Worm (Caenorhabditis elegans): ENCODE data around the gene F09C6.15.

DNA sequence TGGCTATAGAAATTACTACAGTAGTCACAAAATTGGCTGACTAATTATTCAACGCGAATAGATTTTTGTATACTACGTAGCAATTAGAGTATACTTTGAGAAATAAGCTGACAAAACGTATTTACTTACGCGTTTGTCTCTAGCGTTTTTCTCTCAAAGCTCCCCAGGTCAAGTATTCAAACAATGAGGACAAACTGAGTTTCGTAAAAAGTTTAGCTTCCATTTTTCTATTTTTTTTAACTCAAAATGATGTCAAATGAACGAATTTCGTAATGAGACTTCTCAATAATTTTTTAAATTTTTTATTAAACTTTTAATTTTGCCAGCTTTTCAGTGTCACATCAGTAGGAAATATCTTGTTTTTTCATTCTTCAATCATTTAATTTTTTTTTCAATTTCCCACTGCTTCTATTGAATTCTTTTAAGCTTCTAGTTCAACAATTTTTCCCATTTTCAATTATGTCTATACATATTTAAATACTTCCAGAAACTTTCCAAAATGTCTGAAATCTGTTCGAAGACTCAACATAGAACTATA is 4.7 kb upstream of the F09C6.15 start, which contains the start of the genes ifas-2 and fbxa-44:
- no peak for TF ChIP-seq sox-4 (tag; optimal IDR thresholded peaks at IDR 0.05)
- no peak for TF ChIP-seq ama-1 (optimal IDR thresholded peaks at IDR 0.05)
- TF ChIP-seq ztf-11 (tag; optimal IDR thresholded peaks at IDR 0.05), result no peak
- no peak for TF ChIP-seq elt-2 (tag; optimal IDR thresholded peaks at IDR 0.05)
- TF ChIP-seq snpc-4 (tag; optimal IDR thresholded peaks at IDR 0.05), result no peak
- TF ChIP-seq aly-2 (tag; optimal IDR thresholded peaks at IDR 0.05), result no peak

Data from whole organism, L1 larva.